Worm (Caenorhabditis elegans): ENCODE measurements around the gene ZK856.5.

ZK856.5 gene

DNA sequence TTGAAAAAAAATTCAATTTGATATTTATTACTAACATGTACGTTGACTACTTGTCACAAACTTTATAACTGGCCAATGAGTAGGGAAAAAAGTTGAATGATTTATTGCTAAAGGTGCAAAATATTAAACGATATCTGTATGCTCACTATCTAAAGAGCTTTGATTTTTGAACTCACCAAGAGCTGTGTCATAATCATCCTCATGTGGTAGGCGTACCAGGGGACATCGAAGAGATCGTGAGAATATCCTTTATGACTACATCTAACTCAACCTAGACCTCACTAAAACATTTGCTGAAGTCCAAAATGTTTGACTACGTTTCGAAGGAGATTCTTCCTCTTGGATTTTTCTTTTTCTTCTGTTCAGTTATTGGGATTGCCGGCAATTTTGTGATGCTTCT, 37.7 kb downstream of the ZK856.5 start, which contains the start of gene srsx-28:
Gene srsx-28 (plus strand): TSS at position 301 of the 400 bp plus-strand sequence.
- TF ChIP-seq flt-1 (GFP tag; IDR thresholded peaks at IDR 0.05), result no peak
- TF ChIP-seq ref-1 (GFP tag; conservative IDR thresholded peaks at IDR 0.05), result no peak
- no peak for TF ChIP-seq ztf-23 (GFP tag; IDR thresholded peaks at IDR 0.05)
- TF ChIP-seq ztf-29 (GFP tag; IDR thresholded peaks at IDR 0.05), result no peak
- TF ChIP-seq klf-2 (GFP tag; conservative IDR thresholded peaks at IDR 0.05), result no peak
- no peak for TF ChIP-seq cog-1 (tag; optimal IDR thresholded peaks at IDR 0.05)
- no peak for TF ChIP-seq T22C8.4 (GFP tag; IDR thresholded peaks at IDR 0.05)
- TF ChIP-seq tab-1 (GFP tag; IDR thresholded peaks at IDR 0.05), result no peak
- TF ChIP-seq med-1 (GFP tag; optimal IDR thresholded peaks at IDR 0.05; ENCODE audit: insufficient read depth), result no peak

- TF ChIP-seq ztf-29 (GFP tag; IDR thresholded peaks at IDR 0.05) (no peak), ref-1 (GFP tag; conservative IDR thresholded peaks at IDR 0.05) (no peak), klf-2 (GFP tag; conservative IDR thresholded peaks at IDR 0.05) (no peak), flt-1 (GFP tag; IDR thresholded peaks at IDR 0.05) (no peak)
Measured at ce11 chrV:10149728-10150127, 40.2 kb downstream of the ZK856.5 start, which contains the start of gene srsx-27. Gene srsx-27, plus strand, starts transcription at chrV:10150028.

DNA sequence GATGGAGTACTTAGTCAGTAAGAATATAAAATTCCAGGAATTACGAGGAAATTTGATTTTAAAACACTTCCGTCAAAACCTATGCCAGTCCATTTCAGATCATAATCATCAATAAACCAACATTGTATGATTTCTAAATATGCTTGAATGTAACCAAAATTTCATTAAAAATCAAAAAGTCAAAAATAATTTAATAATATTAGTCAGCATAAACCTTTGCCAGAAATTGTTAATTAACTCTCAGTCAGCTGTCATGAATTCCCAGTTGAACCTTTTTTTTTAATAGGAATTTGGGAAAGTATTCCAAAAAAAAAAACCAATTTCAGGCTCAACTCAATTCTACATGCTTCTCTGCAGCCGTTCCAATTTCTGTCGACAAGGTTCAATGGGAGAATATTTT, 41.6 kb downstream of the ZK856.5 start, which contains the start of gene srsx-26:
Gene srsx-26 (plus strand): TSS at position 301 of the 400 bp plus-strand sequence.
- TF ChIP-seq ztf-23 (GFP tag; IDR thresholded peaks at IDR 0.05), result no peak
- no peak for TF ChIP-seq med-1 (GFP tag; optimal IDR thresholded peaks at IDR 0.05; ENCODE audit: insufficient read depth)
- TF ChIP-seq T22C8.4 (GFP tag; IDR thresholded peaks at IDR 0.05), result no peak
- TF ChIP-seq klf-2 (GFP tag; conservative IDR thresholded peaks at IDR 0.05), result no peak
- TF ChIP-seq flt-1 (GFP tag; IDR thresholded peaks at IDR 0.05), result no peak
- TF ChIP-seq ref-1 (GFP tag; conservative IDR thresholded peaks at IDR 0.05), result no peak
- no peak for TF ChIP-seq tab-1 (GFP tag; IDR thresholded peaks at IDR 0.05)
- TF ChIP-seq ztf-29 (GFP tag; IDR thresholded peaks at IDR 0.05), result no peak
- no peak for TF ChIP-seq cog-1 (tag; optimal IDR thresholded peaks at IDR 0.05)

- TF ChIP-seq tab-1 (GFP tag; IDR thresholded peaks at IDR 0.05), result no peak
- no peak for TF ChIP-seq cog-1 (tag; optimal IDR thresholded peaks at IDR 0.05)
- no peak for TF ChIP-seq ztf-23 (GFP tag; IDR thresholded peaks at IDR 0.05)
- no peak for TF ChIP-seq med-1 (GFP tag; optimal IDR thresholded peaks at IDR 0.05; ENCODE audit: insufficient read depth)
- TF ChIP-seq ref-1 (GFP tag; conservative IDR thresholded peaks at IDR 0.05), result no peak
Measured at ce11 chrV:10146787-10147186, 43.1 kb downstream of the ZK856.5 start.

DNA sequence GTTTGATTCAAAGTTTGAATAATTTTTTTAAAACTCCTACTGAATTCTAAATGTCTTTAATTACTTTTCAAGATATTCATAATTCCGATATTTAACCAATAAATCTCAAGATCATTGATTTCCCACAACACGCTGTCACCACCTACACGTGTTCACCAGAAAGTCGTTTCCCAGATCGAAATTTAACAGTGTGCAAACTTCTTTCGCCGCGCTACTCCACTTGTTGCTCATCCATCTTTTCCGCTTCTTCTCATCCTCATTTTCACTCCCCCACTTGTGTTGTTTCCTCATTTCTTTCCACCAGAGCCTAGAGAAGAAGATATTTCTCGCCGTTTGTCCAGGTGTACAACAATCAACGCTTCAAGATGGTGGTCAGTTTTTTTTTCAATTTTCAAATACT, 44.3 kb downstream of the ZK856.5 start, which contains the start of gene C51E3.9:
Gene C51E3.9 (plus strand): TSS at position 301 of the 400 bp plus-strand sequence.
- no peak for TF ChIP-seq tab-1 (GFP tag; IDR thresholded peaks at IDR 0.05)
- no peak for TF ChIP-seq ztf-29 (GFP tag; IDR thresholded peaks at IDR 0.05)
- TF ChIP-seq klf-2 (GFP tag; conservative IDR thresholded peaks at IDR 0.05), result no peak
- TF ChIP-seq cog-1 (tag; optimal IDR thresholded peaks at IDR 0.05), result no peak
- TF ChIP-seq ztf-23 (GFP tag; IDR thresholded peaks at IDR 0.05), result no peak
- no peak for TF ChIP-seq ref-1 (GFP tag; conservative IDR thresholded peaks at IDR 0.05)
- TF ChIP-seq flt-1 (GFP tag; IDR thresholded peaks at IDR 0.05), result no peak

Data from whole organism, midembryonic.